Fruit fly (Drosophila melanogaster) whole organism, embryonic: ENCODE data around the gene bnl.

Experiments
- Ada2b ChIP-seq: fragments of 200-800 bp; sonication (Bioruptor generic); IDR thresholded peaks from 2 replicates; pipeline ENCODE4 v1.3.6; 2022; ENCODE audit warnings: missing biosample characterization, missing genetic modification characterization
- Atf3 ChIP-seq: fragments of 200-800 bp; sonication (Bioruptor generic); optimal IDR thresholded peaks from 3 replicates; lab custom pipeline; 2016; ENCODE audit warnings: missing biosample characterization, missing genetic modification characterization
- B-H2 ChIP-seq: fragments of 200-800 bp; sonication (Bioruptor generic); optimal IDR thresholded peaks from 2 replicates; lab custom pipeline; 2018; ENCODE audit warnings: missing biosample characterization, mild to moderate bottlenecking, missing genetic modification characterization
- CG10147 ChIP-seq: fragments of 200-800 bp; sonication (Bioruptor generic); optimal IDR thresholded peaks from 2 replicates; lab custom pipeline; 2019; ENCODE audit warnings: missing biosample characterization, mild to moderate bottlenecking, missing genetic modification characterization, moderate library complexity
- CG11085 ChIP-seq: fragments of 200-800 bp; sonication (Bioruptor generic); IDR thresholded peaks from 2 replicates; pipeline ENCODE4 v1.3.6; 2022; ENCODE audit warnings: missing biosample characterization, missing genetic modification characterization
- CG11695 ChIP-seq: fragments of 200-800 bp; sonication (Bioruptor generic); IDR thresholded peaks from 3 replicates; pipeline ENCODE4 v1.3.6; 2022; ENCODE audit warnings: missing biosample characterization, missing genetic modification characterization
- CG12219 ChIP-seq: fragments of 200-800 bp; sonication (Bioruptor generic); optimal IDR thresholded peaks from 3 replicates; lab custom pipeline; 2018; ENCODE audit warnings: missing biosample characterization, mild to moderate bottlenecking, missing genetic modification characterization
- CG14014 ChIP-seq: fragments of 200-800 bp; sonication (Bioruptor generic); IDR thresholded peaks from 2 replicates; pipeline ENCODE4 v1.3.6; 2022; ENCODE audit warnings: missing biosample characterization, missing genetic modification characterization
- CG14441 ChIP-seq: fragments of 200-800 bp; sonication (Bioruptor generic); IDR thresholded peaks from 2 replicates; pipeline ENCODE4 v1.3.6; 2022; ENCODE audit warnings: missing biosample characterization, missing genetic modification characterization
- CG16863 ChIP-seq: fragments of 200-800 bp; sonication (Bioruptor generic); optimal IDR thresholded peaks from 3 replicates; lab custom pipeline; 2016; ENCODE audit warnings: missing biosample characterization, missing genetic modification characterization
- CG17361 ChIP-seq: fragments of 200-800 bp; sonication (Bioruptor generic); IDR thresholded peaks from 3 replicates; pipeline ENCODE4 v1.3.6; 2022; ENCODE audit warnings: missing biosample characterization, missing genetic modification characterization
- CG30431 ChIP-seq: fragments of 200-800 bp; sonication (Bioruptor generic); optimal IDR thresholded peaks from 2 replicates; lab custom pipeline; 2017; ENCODE audit warnings: missing biosample characterization, missing genetic modification characterization
- CG31365 ChIP-seq: fragments of 200-800 bp; sonication (Bioruptor generic); optimal IDR thresholded peaks from 2 replicates; lab custom pipeline; 2018; ENCODE audit warnings: missing biosample characterization, mild to moderate bottlenecking, missing genetic modification characterization
- CG33213 ChIP-seq: fragments of 200-800 bp; sonication (Bioruptor generic); optimal IDR thresholded peaks from 3 replicates; lab custom pipeline; 2016; ENCODE audit warnings: missing biosample characterization, missing genetic modification characterization
- CG3726 ChIP-seq: fragments of 200-800 bp; sonication (Bioruptor generic); IDR thresholded peaks from 3 replicates; pipeline ENCODE4, ENCODE4 v1.3.6; 2022; ENCODE audit warnings: missing biosample characterization, missing genetic modification characterization
- CG6683 ChIP-seq: fragments of 200-800 bp; sonication (Bioruptor generic); optimal IDR thresholded peaks from 2 replicates; lab custom pipeline; 2017; ENCODE audit warnings: missing biosample characterization, mild to moderate bottlenecking, missing genetic modification characterization, missing genetic modification reagents
- CG6765 ChIP-seq: fragments of 200-800 bp; sonication (Bioruptor generic); optimal IDR thresholded peaks from 3 replicates; lab custom pipeline; 2017; ENCODE audit warnings: missing biosample characterization, mild to moderate bottlenecking, missing genetic modification characterization
- CG7357 ChIP-seq: fragments of 200-800 bp; sonication (Bioruptor generic); IDR thresholded peaks from 3 replicates; pipeline ENCODE4 v1.3.6; 2022; ENCODE audit warnings: missing biosample characterization, missing genetic modification characterization
- CG8089 ChIP-seq: fragments of 200-800 bp; sonication (Bioruptor generic); optimal IDR thresholded peaks from 3 replicates; lab custom pipeline; 2016; ENCODE audit warnings: missing biosample characterization, missing genetic modification characterization
- CG8281 ChIP-seq: fragments of 200-800 bp; sonication (Bioruptor generic); optimal IDR thresholded peaks from 2 replicates; lab custom pipeline; 2018; ENCODE audit warnings: missing biosample characterization, mild to moderate bottlenecking, missing genetic modification characterization, moderate library complexity
- CTCF ChIP-seq: fragments of 200-800 bp; sonication (Bioruptor generic); optimal IDR thresholded peaks from 2 replicates; lab custom pipeline; 2017; ENCODE audit warnings: missing biosample characterization, mild to moderate bottlenecking, missing genetic modification characterization, moderate library complexity
- CrebB ChIP-seq: fragments of 200-800 bp; sonication (Bioruptor generic); optimal IDR thresholded peaks from 3 replicates; lab custom pipeline; 2018; ENCODE audit warnings: missing biosample characterization, mild to moderate bottlenecking, missing genetic modification characterization
- Dref ChIP-seq: fragments of 200-800 bp; sonication (Bioruptor generic); IDR thresholded peaks from 2 replicates; pipeline ENCODE4 v1.3.6; 2022; ENCODE audit warnings: missing biosample characterization, missing genetic modification characterization
- E2f1 ChIP-seq: fragments of 200-800 bp; sonication (Bioruptor generic); IDR thresholded peaks from 2 replicates; pipeline ENCODE4 v1.3.6; 2022; ENCODE audit warnings: missing biosample characterization, missing genetic modification characterization
- ERR ChIP-seq: fragments of 200-800 bp; sonication (Bioruptor generic); optimal IDR thresholded peaks from 2 replicates; lab custom pipeline; 2016; ENCODE audit warnings: missing biosample characterization, missing genetic modification characterization
- GATAe ChIP-seq: fragments of 200-800 bp; sonication (Bioruptor generic); conservative IDR thresholded peaks from 2 replicates; pipeline ENCODE4 v1.3.6; 2022; ENCODE audit warnings: missing biosample characterization, missing genetic modification characterization
- Gsc ChIP-seq: fragments of 200-800 bp; sonication (Bioruptor generic); IDR thresholded peaks from 2 replicates; pipeline ENCODE4 v1.3.6; 2022; ENCODE audit warnings: missing biosample characterization, missing genetic modification characterization
- H15 ChIP-seq: fragments of 200-800 bp; sonication (Bioruptor generic); IDR thresholded peaks from 3 replicates; pipeline ENCODE4 v1.3.6; 2022; ENCODE audit warnings: missing biosample characterization, missing genetic modification characterization
- H2.0 ChIP-seq: fragments of 200-800 bp; sonication (Bioruptor generic); IDR thresholded peaks from 2 replicates; pipeline ENCODE4 v1.3.6; 2022; ENCODE audit warnings: missing biosample characterization, missing genetic modification characterization
- HLHmδ ChIP-seq: fragments of 200-800 bp; sonication (Bioruptor generic); optimal IDR thresholded peaks from 2 replicates; lab custom pipeline; 2018; ENCODE audit warnings: missing biosample characterization, mild to moderate bottlenecking, missing genetic modification characterization, moderate library complexity
- Hand ChIP-seq: fragments of 200-800 bp; sonication (Bioruptor generic); optimal IDR thresholded peaks from 2 replicates; lab custom pipeline; 2017; ENCODE audit warnings: mild to moderate bottlenecking, missing biosample characterization, missing genetic modification reagents, missing genetic modification characterization
- Mrtf ChIP-seq: fragments of 200-800 bp; sonication (Bioruptor generic); IDR thresholded peaks from 3 replicates; pipeline ENCODE4 v1.3.6; 2022; ENCODE audit warnings: missing biosample characterization, missing genetic modification characterization
- NC2β ChIP-seq: fragments of 200-800 bp; sonication (Bioruptor generic); optimal IDR thresholded peaks from 2 replicates; lab custom pipeline; 2016; ENCODE audit warnings: missing biosample characterization, missing genetic modification characterization
- Nf-YC ChIP-seq: fragments of 200-800 bp; optimal IDR thresholded peaks from 3 replicates; lab custom pipeline; 2019; ENCODE audit warnings: missing biosample characterization, mild to moderate bottlenecking, missing genetic modification characterization, moderate library complexity
- Sin3A ChIP-seq: fragments of >200 bp; optimal IDR thresholded peaks from 2 replicates; lab custom pipeline; 2018
- Usf ChIP-seq: fragments of 200-800 bp; sonication (Bioruptor generic); optimal IDR thresholded peaks from 2 replicates; lab custom pipeline; 2017; ENCODE audit warnings: missing genotype, missing biosample characterization, missing genetic modification characterization
- emc ChIP-seq: fragments of 200-800 bp; sonication (Bioruptor generic); optimal IDR thresholded peaks from 2 replicates; lab custom pipeline; 2016; ENCODE audit warnings: missing biosample characterization, missing genetic modification characterization
- ewg ChIP-seq: fragments of 200-800 bp; sonication (Bioruptor generic); optimal IDR thresholded peaks from 3 replicates; lab custom pipeline; 2017; ENCODE audit warnings: mild to moderate bottlenecking, missing biosample characterization, missing genetic modification reagents, missing genetic modification characterization
- fd96Cb ChIP-seq: fragments of 200-800 bp; sonication (Bioruptor generic); optimal IDR thresholded peaks from 2 replicates; lab custom pipeline; 2018; ENCODE audit warnings: missing biosample characterization, mild to moderate bottlenecking, missing genetic modification characterization, moderate library complexity
- gce ChIP-seq: fragments of 200-800 bp; sonication (Bioruptor generic); IDR thresholded peaks from 3 replicates; pipeline ENCODE4 v1.3.6; 2022; ENCODE audit warnings: missing biosample characterization, missing genetic modification characterization
- gro ChIP-seq: fragments of 200-800 bp; sonication (Bioruptor generic); optimal IDR thresholded peaks from 2 replicates; lab custom pipeline; 2016; ENCODE audit warnings: missing biosample characterization, missing genetic modification characterization
- hth ChIP-seq: fragments of >200 bp; optimal IDR thresholded peaks from 2 replicates; lab custom pipeline; 2017; ENCODE audit warnings: inconsistent platforms
- klu ChIP-seq: fragments of 200-800 bp; sonication (Bioruptor generic); IDR thresholded peaks from 2 replicates; pipeline ENCODE4 v1.3.6; 2022; ENCODE audit warnings: missing biosample characterization, missing genetic modification characterization
- lilli ChIP-seq: fragments of 200-800 bp; sonication (Bioruptor generic); optimal IDR thresholded peaks from 3 replicates; lab custom pipeline; 2016; ENCODE audit warnings: missing biosample characterization, missing genetic modification characterization
- lmd ChIP-seq: fragments of 200-800 bp; sonication (Bioruptor generic); IDR thresholded peaks from 2 replicates; pipeline ENCODE4 v1.3.6; 2022; ENCODE audit warnings: missing biosample characterization, missing genetic modification characterization
- odd ChIP-seq: fragments of 200-800 bp; sonication (Bioruptor generic); optimal IDR thresholded peaks from 2 replicates; lab custom pipeline; 2017; ENCODE audit warnings: missing biosample characterization, mild to moderate bottlenecking, missing genetic modification characterization
- onecut ChIP-seq: fragments of 200-800 bp; sonication (Bioruptor generic); IDR thresholded peaks from 2 replicates; pipeline ENCODE4 v1.3.6; 2022; ENCODE audit warnings: missing biosample characterization, missing genetic modification characterization
- p53 ChIP-seq: fragments of 200-800 bp; sonication (Bioruptor generic); optimal IDR thresholded peaks from 2 replicates; lab custom pipeline; 2016; ENCODE audit warnings: missing biosample characterization, missing genetic modification characterization
- sim ChIP-seq: fragments of 200-800 bp; sonication (Bioruptor generic); IDR thresholded peaks from 2 replicates; pipeline ENCODE4 v1.3.6; 2022; ENCODE audit warnings: missing biosample characterization, missing genetic modification characterization
- sqz ChIP-seq: fragments of 200-800 bp; sonication (Bioruptor generic); optimal IDR thresholded peaks from 3 replicates; lab custom pipeline; 2018; ENCODE audit warnings: missing biosample characterization, mild to moderate bottlenecking, missing genetic modification characterization
- tll ChIP-seq, 2 experiments: fragments of 200-800 bp in 1 of 2; fragments of >200 bp in 1 of 2; sonication (Bioruptor generic) in 1 of 2; optimal IDR thresholded peaks; 2 replicates each; lab custom pipeline; 2017 to 2019; ENCODE audit warnings: missing biosample characterization in 2 of 2, missing genetic modification characterization in 2 of 2, mild to moderate bottlenecking in 1 of 2, moderate library complexity in 1 of 2
- trh ChIP-seq: fragments of 200-800 bp; sonication (Bioruptor generic); optimal IDR thresholded peaks from 2 replicates; lab custom pipeline; 2016; ENCODE audit warnings: missing biosample characterization, missing genetic modification characterization

bnl gene

DNA sequence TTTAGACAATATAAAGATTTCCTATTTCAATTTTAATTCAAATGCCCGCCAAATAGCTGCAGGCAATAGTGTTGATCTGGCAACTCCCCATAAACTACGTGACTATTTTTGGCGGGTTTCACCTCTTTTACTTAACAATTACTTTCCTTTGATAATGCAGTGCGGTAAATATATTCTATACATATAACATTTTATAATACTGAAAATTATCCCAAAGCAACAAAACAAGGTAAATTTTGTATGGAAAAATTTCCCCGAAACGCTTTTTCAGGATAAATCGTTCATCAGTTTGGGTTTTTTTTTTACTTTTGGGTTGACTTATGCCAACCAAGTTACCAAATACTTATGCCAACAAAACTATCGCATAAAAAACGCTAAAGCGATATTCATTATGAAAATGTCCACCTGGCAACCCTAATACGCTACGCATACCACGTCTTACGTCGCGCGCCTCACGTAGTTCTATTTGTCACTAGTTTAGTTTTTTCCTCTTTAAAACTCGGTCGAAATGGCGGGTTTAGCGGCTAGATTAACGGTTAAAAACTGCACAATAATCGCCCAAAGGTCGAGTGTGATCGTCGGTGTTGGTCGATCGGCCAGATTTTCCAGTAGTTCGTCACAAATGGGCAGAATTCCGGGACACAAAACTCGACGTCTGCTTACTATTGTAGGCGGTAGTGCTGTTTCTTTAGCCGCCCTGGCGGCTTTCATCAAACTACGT, 10.4 kb upstream of the bnl start, which contains the start of gene MICU3 (continued):
- TF ChIP-seq HLHmδ (GFP tag; lab: Kevin White, UChicago) (no peak), CG6683 (GFP tag; lab: Kevin White, UChicago) (no peak), CG30431 (peak; percentile 45), CG33213 (GFP tag; lab: Kevin White, UChicago) (peak; percentile 57), Mrtf (GFP tag; lab: Robert Waterston, UW) (0 out of 3 replicates have a peak, but pooled peaks have one; percentile 15), gro (no peak), CG11695 (GFP tag; lab: Robert Waterston, UW) (no peak), CG12219 (GFP tag; lab: Kevin White, UChicago) (no peak), CG7357 (GFP tag; lab: Robert Waterston, UW) (0 out of 3 replicates have a peak, but pooled peaks have one; percentile 17), hth (lab: Kevin White, UChicago) (no peak), Dref (GFP tag; lab: Robert Waterston, UW) (no peak), CG17361 (GFP tag; lab: Robert Waterston, UW) (peak; percentile 73; the same call in 2 of the 3 replicates), CrebB (no peak), H15 (GFP tag; lab: Robert Waterston, UW) (no peak), p53 (GFP tag; lab: Kevin White, UChicago) (no peak), onecut (GFP tag; lab: Robert Waterston, UW) (no peak), CG14441 (GFP tag; lab: Robert Waterston, UW) (peak; percentile 65), CG3726 (GFP tag; lab: Robert Waterston, UW) (no peak), CG14014 (GFP tag; lab: Robert Waterston, UW) (peak; percentile 65), klu (no peak), odd (no peak), Atf3 (peak; percentile 52), CTCF (GFP tag; lab: Kevin White, UChicago) (peak; percentile 27), sim (no peak), emc (GFP tag; lab: Kevin White, UChicago) (peak; percentile 37), lilli (GFP tag; lab: Kevin White, UChicago) (peak; percentile 75), sqz (GFP tag; lab: Kevin White, UChicago) (peak; percentile 11), Ada2b (GFP tag; lab: Robert Waterston, UW) (peak; percentile 30), CG6765 (no peak), CG11085 (peak; percentile 54), CG16863 (peak; percentile 41), Nf-YC (tag; lab: Kevin White, UChicago) (peak; percentile 3), H2.0 (peak; percentile 53; the same call in 1 of the 2 replicates), lmd (GFP tag; lab: Robert Waterston, UW) (peak; percentile 63), E2f1 (GFP tag; lab: Robert Waterston, UW) (peak; percentile 50), CG8089 (GFP tag; lab: Kevin White, UChicago) (peak; percentile 44), CG31365 (no peak), CG10147 (GFP tag; lab: Kevin White, UChicago) (peak; percentile 80), Hand (GFP tag; lab: Kevin White, UChicago) (no peak), trh (GFP tag; lab: Kevin White, UChicago) (peak; percentile 8), CG8281 (peak; percentile 16), Gsc (GFP tag; lab: Robert Waterston, UW) (no peak), Sin3A (lab: Kevin White, UChicago) (peak; percentile 52), gce (GFP tag; lab: Robert Waterston, UW) (no peak), fd96Cb (tag; lab: Kevin White, UChicago) (peak; percentile 47), Usf (peak; percentile 31), ERR (GFP tag; lab: Kevin White, UChicago) (no peak), GATAe (GFP tag; lab: Robert Waterston, UW) (no peak), B-H2 (GFP tag; lab: Kevin White, UChicago) (no peak), NC2β (GFP tag; lab: Kevin White, UChicago) (peak; percentile 27), tll (GFP tag; optimal IDR thresholded peaks at IDR 0.05; lab: Kevin White, UChicago) (peak in 1 of 2 experiments; percentile 45), ewg (GFP tag; lab: Kevin White, UChicago) (peak; percentile 46)
